Fruit fly (Drosophila melanogaster) whole organism, embryonic: Measurements from ENCODE around the gene melt.
A peak's percentile ranks its signal among the peaks of the same experiment; 100 is the strongest.

Source experiments
- Ada2b ChIP-seq: fragments of 200-800 bp; sonication (Bioruptor generic); IDR thresholded peaks from 2 replicates; pipeline ENCODE4 v1.3.6; 2022; ENCODE audit warnings: missing biosample characterization, missing genetic modification characterization
- CG10321 ChIP-seq: fragments of 200-800 bp; sonication (Bioruptor generic); IDR thresholded peaks from 2 replicates; pipeline ENCODE4 v1.3.6; 2022; ENCODE audit warnings: missing biosample characterization, missing genetic modification characterization
- CG11093 ChIP-seq: fragments of 200-800 bp; sonication (Bioruptor generic); IDR thresholded peaks from 3 replicates; pipeline ENCODE4 v1.3.6; 2022; ENCODE audit warnings: missing biosample characterization, missing genetic modification characterization
- CG12155 ChIP-seq: fragments of 200-800 bp; sonication (Bioruptor generic); optimal IDR thresholded peaks from 3 replicates; lab custom pipeline; 2016; ENCODE audit warnings: missing biosample characterization, missing genetic modification characterization
- CG13624 ChIP-seq: fragments of 200-800 bp; sonication (Bioruptor generic); optimal IDR thresholded peaks from 2 replicates; lab custom pipeline; 2016; ENCODE audit warnings: missing biosample characterization, missing genetic modification characterization
- CG14014 ChIP-seq: fragments of 200-800 bp; sonication (Bioruptor generic); IDR thresholded peaks from 2 replicates; pipeline ENCODE4 v1.3.6; 2022; ENCODE audit warnings: missing biosample characterization, missing genetic modification characterization
- CG15011 ChIP-seq: fragments of 200-800 bp; sonication (Bioruptor generic); optimal IDR thresholded peaks from 3 replicates; lab custom pipeline; 2018; ENCODE audit warnings: missing biosample characterization, mild to moderate bottlenecking, missing genetic modification characterization
- CG17328 ChIP-seq: fragments of 200-800 bp; sonication (Bioruptor generic); IDR thresholded peaks from 2 replicates; pipeline ENCODE4 v1.3.6; 2022; ENCODE audit warnings: missing biosample characterization, missing genetic modification characterization
- CG18764 ChIP-seq: fragments of 200-800 bp; sonication (Bioruptor generic); optimal IDR thresholded peaks from 3 replicates; lab custom pipeline; 2016; ENCODE audit warnings: missing biosample characterization, missing genetic modification characterization
- CG32772 ChIP-seq: fragments of 200-800 bp; sonication (Bioruptor generic); IDR thresholded peaks from 2 replicates; pipeline ENCODE4 v1.3.6; 2022; ENCODE audit warnings: missing biosample characterization, missing genetic modification characterization
- CG33557 ChIP-seq: fragments of 200-800 bp; sonication (Bioruptor generic); optimal IDR thresholded peaks from 2 replicates; lab custom pipeline; 2019; ENCODE audit warnings: missing biosample characterization, mild to moderate bottlenecking, missing genetic modification characterization, moderate library complexity
- CG34376 ChIP-seq: fragments of 200-800 bp; sonication (Bioruptor generic); optimal IDR thresholded peaks from 2 replicates; lab custom pipeline; 2018; ENCODE audit warnings: missing biosample characterization, mild to moderate bottlenecking, missing genetic modification characterization
- CG4424 ChIP-seq: fragments of 200-800 bp; sonication (Bioruptor generic); optimal IDR thresholded peaks from 3 replicates; lab custom pipeline; 2016; ENCODE audit warnings: missing biosample characterization, missing genetic modification characterization
- CG4730 ChIP-seq: fragments of 200-800 bp; sonication (Bioruptor generic); IDR thresholded peaks from 2 replicates; pipeline ENCODE4 v1.3.6; 2022; ENCODE audit warnings: missing biosample characterization, missing genetic modification characterization
- CG7963 ChIP-seq: fragments of 200-800 bp; sonication (Bioruptor generic); IDR thresholded peaks from 3 replicates; pipeline ENCODE4 v1.3.6; 2022; ENCODE audit warnings: missing biosample characterization, missing genetic modification characterization; ENCODE audit not compliant: partially characterized antibody
- CG7987 ChIP-seq: fragments of 200-800 bp; sonication (Bioruptor generic); optimal IDR thresholded peaks from 2 replicates; lab custom pipeline; 2018; ENCODE audit warnings: missing biosample characterization, mild to moderate bottlenecking, missing genetic modification characterization, moderate library complexity
- CG8388 ChIP-seq: fragments of 200-800 bp; sonication (Bioruptor generic); optimal IDR thresholded peaks from 2 replicates; lab custom pipeline; 2019; ENCODE audit warnings: missing biosample characterization, mild to moderate bottlenecking, missing genetic modification characterization, moderate library complexity
- CG9797 ChIP-seq: fragments of 200-800 bp; sonication (Bioruptor generic); optimal IDR thresholded peaks from 3 replicates; lab custom pipeline; 2018; ENCODE audit warnings: missing biosample characterization, mild to moderate bottlenecking, missing genetic modification characterization
- CrebB ChIP-seq: fragments of 200-800 bp; sonication (Bioruptor generic); optimal IDR thresholded peaks from 3 replicates; lab custom pipeline; 2018; ENCODE audit warnings: missing biosample characterization, mild to moderate bottlenecking, missing genetic modification characterization
- Dp ChIP-seq: fragments of 200-800 bp; sonication (Bioruptor generic); optimal IDR thresholded peaks from 2 replicates; lab custom pipeline; 2018; ENCODE audit warnings: missing biosample characterization, mild to moderate bottlenecking, missing genetic modification characterization, moderate library complexity
- H2.0 ChIP-seq: fragments of 200-800 bp; sonication (Bioruptor generic); IDR thresholded peaks from 2 replicates; pipeline ENCODE4 v1.3.6; 2022; ENCODE audit warnings: missing biosample characterization, missing genetic modification characterization
- Hr78 ChIP-seq, 2 experiments: fragments of 200-800 bp in 1 of 2; fragments of >200 bp in 1 of 2; sonication (Bioruptor generic) in 1 of 2; optimal IDR thresholded peaks; 2 replicates each; lab custom pipeline; 2017 to 2019; ENCODE audit warnings: missing biosample characterization in 2 of 2, missing genetic modification characterization in 2 of 2, mild to moderate bottlenecking in 1 of 2, moderate library complexity in 1 of 2
- Spps ChIP-seq: fragments of 200-800 bp; sonication (Bioruptor generic); optimal IDR thresholded peaks from 2 replicates; lab custom pipeline; 2018; ENCODE audit warnings: missing biosample characterization, mild to moderate bottlenecking, missing genetic modification characterization
- Trl ChIP-seq, 3 experiments: fragments of >200 bp in 2 of 3; fragments of 200-800 bp in 1 of 3; sonication (Bioruptor generic) in 1 of 3; optimal IDR thresholded peaks; 2 replicates in 1 of 3; 3 replicates in 2 of 3; lab custom pipeline; 2016 to 2017; ENCODE audit warnings: missing biosample characterization in 1 of 3, missing genetic modification characterization in 1 of 3
- bab2 ChIP-seq: fragments of 200-800 bp; sonication (Bioruptor generic); optimal IDR thresholded peaks from 2 replicates; lab custom pipeline; 2016; ENCODE audit warnings: missing biosample characterization, missing genetic modification characterization
- chm ChIP-seq: fragments of 200-800 bp; sonication (Bioruptor generic); IDR thresholded peaks from 2 replicates; pipeline ENCODE4 v1.3.6; 2022; ENCODE audit warnings: missing biosample characterization, missing genetic modification characterization
- croc ChIP-seq: fragments of 200-800 bp; sonication (Bioruptor generic); conservative IDR thresholded peaks from 3 replicates; pipeline ENCODE4 v1.3.6; 2022; ENCODE audit warnings: missing biosample characterization, missing genetic modification characterization
- dati ChIP-seq: fragments of 200-800 bp; sonication (Bioruptor generic); IDR thresholded peaks from 2 replicates; pipeline ENCODE4 v1.3.6; 2022; ENCODE audit warnings: missing biosample characterization, missing genetic modification characterization
- dmrt11E ChIP-seq: fragments of 200-800 bp; sonication (Bioruptor generic); optimal IDR thresholded peaks from 3 replicates; lab custom pipeline; 2018; ENCODE audit warnings: missing biosample characterization, mild to moderate bottlenecking, missing genetic modification characterization, moderate library complexity
- fd96Cb ChIP-seq: fragments of 200-800 bp; sonication (Bioruptor generic); optimal IDR thresholded peaks from 2 replicates; lab custom pipeline; 2018; ENCODE audit warnings: missing biosample characterization, mild to moderate bottlenecking, missing genetic modification characterization, moderate library complexity
- gsb ChIP-seq: fragments of 200-800 bp; sonication (Bioruptor generic); IDR thresholded peaks from 2 replicates; pipeline ENCODE4 v1.3.6; 2022; ENCODE audit warnings: missing biosample characterization, missing genetic modification characterization
- kah ChIP-seq: fragments of 200-800 bp; sonication (Bioruptor generic); optimal IDR thresholded peaks from 2 replicates; lab custom pipeline; 2018; ENCODE audit warnings: missing biosample characterization, mild to moderate bottlenecking, missing genetic modification characterization
- lilli ChIP-seq: fragments of 200-800 bp; sonication (Bioruptor generic); optimal IDR thresholded peaks from 3 replicates; lab custom pipeline; 2016; ENCODE audit warnings: missing biosample characterization, missing genetic modification characterization
- pb ChIP-seq: fragments of 200-800 bp; sonication (Bioruptor generic); optimal IDR thresholded peaks from 3 replicates; lab custom pipeline; 2016; ENCODE audit warnings: missing biosample characterization, missing genetic modification characterization
- pita ChIP-seq: fragments of 200-800 bp; sonication (Bioruptor generic); optimal IDR thresholded peaks from 2 replicates; lab custom pipeline; 2017; ENCODE audit warnings: missing biosample characterization, mild to moderate bottlenecking, missing genetic modification characterization
- ranshi ChIP-seq: fragments of 200-800 bp; sonication (Bioruptor generic); IDR thresholded peaks from 2 replicates; pipeline ENCODE4 v1.3.6; 2022; ENCODE audit warnings: missing biosample characterization, missing genetic modification characterization
- sim ChIP-seq: fragments of 200-800 bp; sonication (Bioruptor generic); IDR thresholded peaks from 2 replicates; pipeline ENCODE4 v1.3.6; 2022; ENCODE audit warnings: missing biosample characterization, missing genetic modification characterization
- tll ChIP-seq, 2 experiments: fragments of 200-800 bp in 1 of 2; fragments of >200 bp in 1 of 2; sonication (Bioruptor generic) in 1 of 2; optimal IDR thresholded peaks; 2 replicates each; lab custom pipeline; 2017 to 2019; ENCODE audit warnings: missing biosample characterization in 2 of 2, missing genetic modification characterization in 2 of 2, mild to moderate bottlenecking in 1 of 2, moderate library complexity in 1 of 2
- tx ChIP-seq: fragments of 200-800 bp; sonication (Bioruptor generic); optimal IDR thresholded peaks from 2 replicates; lab custom pipeline; 2016; ENCODE audit warnings: missing biosample characterization, missing genetic modification characterization
- vvl ChIP-seq: fragments of 200-800 bp; sonication (Bioruptor generic); IDR thresholded peaks from 2 replicates; pipeline ENCODE4 v1.3.6; 2022; ENCODE audit warnings: missing biosample characterization, missing genetic modification characterization
- z ChIP-seq: fragments of 200-800 bp; sonication (Bioruptor generic); IDR thresholded peaks from 3 replicates; pipeline ENCODE4 v1.3.6; 2022; ENCODE audit warnings: missing biosample characterization, missing genetic modification characterization
- zen ChIP-seq: fragments of 200-800 bp; sonication (Bioruptor generic); optimal IDR thresholded peaks from 3 replicates; lab custom pipeline; 2018; ENCODE audit warnings: missing biosample characterization, mild to moderate bottlenecking, missing genetic modification characterization, moderate library complexity

Gene melt

DNA sequence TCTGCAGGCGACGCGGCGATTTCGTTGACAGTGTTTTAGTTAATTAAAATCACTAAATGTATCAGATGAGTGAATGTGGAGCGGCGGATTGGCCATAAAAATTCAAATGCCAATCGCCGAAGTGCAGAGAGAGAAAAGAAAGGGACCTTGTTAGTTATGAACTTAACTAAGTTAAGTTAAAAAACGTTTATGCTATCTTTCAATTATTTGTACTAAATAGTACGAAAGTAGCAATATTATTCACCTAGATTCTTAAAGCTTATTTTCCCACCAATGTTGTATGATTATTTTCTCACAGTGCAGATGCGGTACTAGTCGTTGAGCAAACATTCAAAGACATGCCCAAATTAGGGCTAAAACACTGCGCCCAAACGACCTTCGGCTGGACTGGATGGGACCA, 43.6 kb upstream of the melt start (continued):
- TF ChIP-seq tx (GFP tag; lab: Kevin White, UChicago) (peak; percentile 13), Spps (tag; lab: Kevin White, UChicago) (peak; percentile 5), CG13624 (GFP tag; lab: Kevin White, UChicago) (peak; percentile 2), CG17328 (GFP tag; lab: Robert Waterston, UW) (peak; percentile 69), H2.0 (GFP tag; lab: Robert Waterston, UW) (peak; percentile 50), sim (peak; percentile 48; the same call in 1 of the 2 replicates), chm (GFP tag; lab: Robert Waterston, UW) (peak; percentile 38; the same call in 1 of the 2 replicates), Trl (optimal IDR thresholded peaks at IDR 0.05; lab: Kevin White, UChicago) (no peak), Trl (GFP tag; optimal IDR thresholded peaks at IDR 0.05; lab: Kevin White, UChicago) (peak; percentile 50), Hr78 (GFP tag; optimal IDR thresholded peaks at IDR 0.05; lab: Kevin White, UChicago) (no peak), CG4424 (GFP tag; lab: Kevin White, UChicago) (peak; percentile 69), gsb (GFP tag; lab: Robert Waterston, UW) (peak; percentile 40; the same call in 1 of the 2 replicates), CG18764 (GFP tag; lab: Kevin White, UChicago) (peak; percentile 52), CG15011 (GFP tag; lab: Kevin White, UChicago) (no peak), CG14014 (GFP tag; lab: Robert Waterston, UW) (peak; percentile 22; the same call in 1 of the 2 replicates), CG7987 (GFP tag; lab: Kevin White, UChicago) (no peak), z (GFP tag; lab: Robert Waterston, UW) (no peak), croc (GFP tag; lab: Robert Waterston, UW) (peak; percentile 55), CG33557 (GFP tag; lab: Kevin White, UChicago) (no peak), CrebB (tag; lab: Kevin White, UChicago) (no peak), CG4730 (peak; percentile 56), vvl (GFP tag; lab: Robert Waterston, UW) (peak; percentile 90), dmrt11E (tag; lab: Kevin White, UChicago) (no peak), kah (GFP tag; lab: Kevin White, UChicago) (peak; percentile 68), zen (tag; lab: Kevin White, UChicago) (peak; percentile 25), CG34376 (no peak), CG12155 (GFP tag; lab: Kevin White, UChicago) (no peak), CG11093 (peak; percentile 49; the same call in 2 of the 3 replicates), Dp (GFP tag; lab: Kevin White, UChicago) (no peak), lilli (peak; percentile 29), fd96Cb (tag; lab: Kevin White, UChicago) (peak; percentile 70), pb (peak; percentile 51), CG7963 (GFP tag; lab: Robert Waterston, UW) (no peak), CG8388 (GFP tag; lab: Kevin White, UChicago) (peak; percentile 58), CG9797 (GFP tag; lab: Kevin White, UChicago) (no peak), CG32772 (GFP tag; lab: Robert Waterston, UW) (peak; percentile 66), Ada2b (GFP tag; lab: Robert Waterston, UW) (peak; percentile 84), tll (GFP tag; optimal IDR thresholded peaks at IDR 0.05; lab: Kevin White, UChicago) (no peak), dati (peak; percentile 31; the same call in 1 of the 2 replicates), CG10321 (no peak), ranshi (GFP tag; lab: Robert Waterston, UW) (peak; percentile 58; the same call in 1 of the 2 replicates), pita (GFP tag; lab: Kevin White, UChicago) (no peak), bab2 (GFP tag; lab: Kevin White, UChicago) (peak; percentile 51)
